Worm (Caenorhabditis elegans): Measurements from ENCODE around the gene gmpr-1.

gmpr-1 gene

ce11 chrV:4416710-4417109 lies 45.5 kb upstream of the gmpr-1 start, which contains the start of gene Y47D7A.18:
Gene Y47D7A.18 (minus strand): TSS chrV:4416810.
- no peak for TF ChIP-seq lsy-2 (tag; optimal IDR thresholded peaks at IDR 0.05)
- TF ChIP-seq unc-62 (GFP tag; optimal IDR thresholded peaks at IDR 0.05 in 1 of 2) = peak in 1 of 2 experiments; percentile 31
- TF ChIP-seq unc-62 (tag; optimal IDR thresholded peaks at IDR 0.05) = no peak
- TF ChIP-seq nhr-42 (GFP tag; IDR thresholded peaks at IDR 0.05) = no peak
- no peak for TF ChIP-seq ces-1 (GFP tag; optimal IDR thresholded peaks at IDR 0.05)
- no peak for TF ChIP-seq attf-4 (tag; optimal IDR thresholded peaks at IDR 0.05)
- no peak for TF ChIP-seq nhr-77 (tag; optimal IDR thresholded peaks at IDR 0.05)
- TF ChIP-seq zfp-3 (GFP tag; conservative IDR thresholded peaks at IDR 0.05) = no peak
- no peak for TF ChIP-seq F49E8.2 (tag; optimal IDR thresholded peaks at IDR 0.05; ENCODE audit: borderline replicate concordance)

ce11 chrV:4414613-4415071 lies 43.5 kb upstream of the gmpr-1 start, which contains the start of gene grl-5:
Gene grl-5 (minus strand): TSS chrV:4414663.
- TF ChIP-seq hlh-11 (tag; optimal IDR thresholded peaks at IDR 0.05) (peak; percentile 41), F44E2.7 (GFP tag; IDR thresholded peaks at IDR 0.05) (no peak), ceh-82 (tag; optimal IDR thresholded peaks at IDR 0.05) (no peak), ZK337.2 (GFP tag; IDR thresholded peaks at IDR 0.05) (no peak), T26A8.4 (GFP tag; IDR thresholded peaks at IDR 0.05) (no peak), daf-19 (GFP tag; conservative IDR thresholded peaks at IDR 0.05) (no peak), gei-8 (GFP tag; optimal IDR thresholded peaks at IDR 0.05) (no peak), mep-1 (tag; optimal IDR thresholded peaks at IDR 0.05) (no peak), unc-62 (GFP tag; optimal IDR thresholded peaks at IDR 0.05 in 1 of 2) (peak in 1 of 2 experiments; percentile 84), unc-62 (tag; optimal IDR thresholded peaks at IDR 0.05) (no peak), tra-1 (GFP tag; IDR thresholded peaks at IDR 0.05) (no peak), nhr-28 (tag; optimal IDR thresholded peaks at IDR 0.05) (no peak), ceh-32 (tag; optimal IDR thresholded peaks at IDR 0.05; ENCODE audit: poor library complexity) (no peak), ztf-11 (tag; optimal IDR thresholded peaks at IDR 0.05) (no peak), daf-12 (tag; optimal IDR thresholded peaks at IDR 0.05) (no peak), aha-1 (tag) (peak; percentile 94), egl-43 (GFP tag; IDR thresholded peaks at IDR 0.05) (no peak), madf-5 (GFP tag; IDR thresholded peaks at IDR 0.05) (no peak), ceh-28 (tag; optimal IDR thresholded peaks at IDR 0.05) (no peak)

- TF ChIP-seq daf-8 (GFP tag; IDR thresholded peaks at IDR 0.05) (no peak), D1046.2 (GFP tag; IDR thresholded peaks at IDR 0.05) (no peak), aly-2 (tag; optimal IDR thresholded peaks at IDR 0.05) (no peak), unc-39 (tag; optimal IDR thresholded peaks at IDR 0.05) (no peak), attf-4 (tag; optimal IDR thresholded peaks at IDR 0.05) (no peak), zip-2 (tag; optimal IDR thresholded peaks at IDR 0.05) (no peak), mxl-3 (GFP tag; optimal IDR thresholded peaks at IDR 0.05) (no peak), nhr-6 (tag; optimal IDR thresholded peaks at IDR 0.05) (no peak), daf-12 (tag; optimal IDR thresholded peaks at IDR 0.05) (no peak)
Observed at ce11 chrV:4411714-4412113, 40.5 kb upstream of the gmpr-1 start, which contains the start of gene Y47D7A.17. Gene Y47D7A.17 (minus strand): TSS chrV:4411814.

ce11 chrV:4410643-4411042 lies 39.5 kb upstream of the gmpr-1 start, which contains the start of gene Y47D7A.3:
Gene Y47D7A.3 (plus strand): TSS chrV:4410943.
- TF ChIP-seq unc-130 (GFP tag; optimal IDR thresholded peaks at IDR 0.05) (no peak), lim-7 (GFP tag; IDR thresholded peaks at IDR 0.05) (no peak), skn-1 (tag; optimal IDR thresholded peaks at IDR 0.05) (no peak), F44E2.7 (GFP tag; IDR thresholded peaks at IDR 0.05) (no peak), nhr-102 (tag; optimal IDR thresholded peaks at IDR 0.05) (no peak), duxl-1 (tag; optimal IDR thresholded peaks at IDR 0.05; ENCODE audit: poor library complexity) (no peak)
